Fruit fly (Drosophila melanogaster): ENCODE measurements around the gene rod.

DNA sequence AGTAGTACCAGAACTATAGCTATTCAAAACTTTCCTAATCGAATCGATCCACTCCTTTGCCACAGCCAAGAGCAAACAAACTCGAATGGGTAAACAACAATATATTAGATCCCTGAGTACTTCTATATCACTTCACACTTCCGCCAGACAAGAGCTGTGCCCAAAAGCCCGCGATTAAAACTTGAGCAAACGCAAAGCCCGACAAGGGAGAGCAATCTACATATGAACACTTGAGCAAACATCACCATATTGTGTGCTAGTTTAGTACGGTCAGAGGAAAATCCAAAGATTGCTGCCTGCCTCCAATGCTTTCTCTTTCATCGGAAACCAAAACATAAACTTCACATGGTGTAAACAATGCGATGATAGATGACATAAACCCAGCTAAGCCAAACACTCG, 22.9 kb downstream of the rod start:
- TF ChIP-seq Lpt (GFP tag; optimal IDR thresholded peaks at IDR 0.05) (no peak), Hr4 (GFP tag; optimal IDR thresholded peaks at IDR 0.05) (no peak), CG11762 (GFP tag; optimal IDR thresholded peaks at IDR 0.05; ENCODE audit: insufficient read depth) (no peak)
